Fruit fly (Drosophila melanogaster) whole organism, embryonic: ENCODE data around the gene CG15549.

ENCODE experiments used
- Atf6 ChIP-seq: fragments of 200-800 bp; sonication (Bioruptor generic); IDR thresholded peaks from 2 replicates; pipeline ENCODE4 v1.3.6; 2022; ENCODE audit warnings: missing biosample characterization, missing genetic modification characterization
- B-H1 ChIP-seq: fragments of 200-800 bp; sonication (Bioruptor generic); IDR thresholded peaks from 3 replicates; pipeline ENCODE4 v1.3.6; 2022; ENCODE audit warnings: missing biosample characterization, missing genetic modification characterization
- CG10274 ChIP-seq: fragments of 200-800 bp; sonication (Bioruptor generic); optimal IDR thresholded peaks from 3 replicates; lab custom pipeline; 2017; ENCODE audit warnings: missing biosample characterization, mild to moderate bottlenecking, missing genetic modification characterization
- CG10543 ChIP-seq: fragments of 200-800 bp; sonication (Bioruptor generic); optimal IDR thresholded peaks from 3 replicates; lab custom pipeline; 2017; ENCODE audit warnings: missing biosample characterization, mild to moderate bottlenecking, missing genetic modification characterization, moderate library complexity
- CG11723 ChIP-seq: fragments of 200-800 bp; sonication (Bioruptor generic); optimal IDR thresholded peaks from 2 replicates; lab custom pipeline; 2017; ENCODE audit warnings: missing biosample characterization, mild to moderate bottlenecking, missing genetic modification characterization
- CG12659 ChIP-seq: fragments of 200-800 bp; sonication (Bioruptor generic); optimal IDR thresholded peaks from 3 replicates; lab custom pipeline; 2017; ENCODE audit warnings: mild to moderate bottlenecking, missing biosample characterization, missing genetic modification reagents, missing genetic modification characterization
- CG15696 ChIP-seq: fragments of 200-800 bp; sonication (Bioruptor generic); optimal IDR thresholded peaks from 2 replicates; lab custom pipeline; 2019; ENCODE audit warnings: missing biosample characterization, mild to moderate bottlenecking, missing genetic modification characterization, moderate library complexity
- CG32767 ChIP-seq: fragments of 200-800 bp; sonication (Bioruptor generic); IDR thresholded peaks from 2 replicates; pipeline ENCODE4 v1.3.6; 2022; ENCODE audit warnings: missing biosample characterization, missing genetic modification characterization
- CG3407 ChIP-seq: fragments of 200-800 bp; sonication (Bioruptor generic); optimal IDR thresholded peaks from 2 replicates; lab custom pipeline; 2018; ENCODE audit warnings: missing biosample characterization, mild to moderate bottlenecking, missing genetic modification characterization
- CG7271 ChIP-seq: fragments of 200-800 bp; sonication (Bioruptor generic); optimal IDR thresholded peaks from 2 replicates; lab custom pipeline; 2018; ENCODE audit warnings: missing biosample characterization, mild to moderate bottlenecking, missing genetic modification characterization, moderate library complexity
- CG7372 ChIP-seq: fragments of 200-800 bp; sonication (Bioruptor generic); IDR thresholded peaks from 2 replicates; pipeline ENCODE4 v1.3.6; 2022; ENCODE audit warnings: missing biosample characterization, missing genetic modification characterization
- CG7928 ChIP-seq: fragments of 200-800 bp; sonication (Bioruptor generic); optimal IDR thresholded peaks from 2 replicates; lab custom pipeline; 2017; ENCODE audit warnings: missing biosample characterization, mild to moderate bottlenecking, missing genetic modification characterization
- CG8290 ChIP-seq, 3 experiments: fragments of 200-800 bp; sonication (Bioruptor generic); optimal IDR thresholded peaks; 2 replicates each; lab custom pipeline; 2016 to 2019; ENCODE audit warnings: missing biosample characterization in 3 of 3, missing genetic modification characterization in 3 of 3, mild to moderate bottlenecking in 2 of 3, moderate library complexity in 1 of 3
- CkIIα-i1 ChIP-seq: fragments of 200-800 bp; sonication (Bioruptor generic); IDR thresholded peaks from 2 replicates; pipeline ENCODE4 v1.3.6; 2022; ENCODE audit warnings: missing biosample characterization, missing genetic modification characterization
- D ChIP-seq, 2 experiments: fragments of 200-800 bp in 1 of 2; fragments of >200 bp in 1 of 2; sonication (Bioruptor generic) in 1 of 2; optimal IDR thresholded peaks; 2 replicates in 1 of 2; 3 replicates in 1 of 2; lab custom pipeline; 2017; ENCODE audit warnings: mild to moderate bottlenecking in 1 of 2, missing biosample characterization in 1 of 2, missing genetic modification characterization in 1 of 2, missing genetic modification reagents in 1 of 2
- Doc2 ChIP-seq: fragments of 200-800 bp; sonication (Bioruptor generic); IDR thresholded peaks from 2 replicates; pipeline ENCODE4 v1.3.6; 2022; ENCODE audit warnings: missing biosample characterization, missing genetic modification characterization
- GATAe ChIP-seq: fragments of 200-800 bp; sonication (Bioruptor generic); conservative IDR thresholded peaks from 2 replicates; pipeline ENCODE4 v1.3.6; 2022; ENCODE audit warnings: missing biosample characterization, missing genetic modification characterization
- Kr ChIP-seq: fragments of 200-800 bp; sonication (Bioruptor generic); optimal IDR thresholded peaks from 2 replicates; lab custom pipeline; 2017; ENCODE audit warnings: missing biosample characterization, mild to moderate bottlenecking, missing genetic modification characterization
- Med ChIP-seq: fragments of 200-800 bp; sonication (Bioruptor generic); peaks from one replicate; lab custom pipeline; 2016; ENCODE audit warnings: missing biosample characterization, missing genetic modification characterization, mild to moderate bottlenecking, inconsistent platforms, moderate library complexity
- Nf-YB ChIP-seq: fragments of 200-800 bp; sonication (Bioruptor generic); optimal IDR thresholded peaks from 3 replicates; lab custom pipeline; 2019; ENCODE audit warnings: missing biosample characterization, mild to moderate bottlenecking, missing genetic modification characterization, moderate library complexity
- Nf-YC ChIP-seq: fragments of 200-800 bp; optimal IDR thresholded peaks from 3 replicates; lab custom pipeline; 2019; ENCODE audit warnings: missing biosample characterization, mild to moderate bottlenecking, missing genetic modification characterization, moderate library complexity
- abd-A ChIP-seq: fragments of 200-800 bp; sonication (Bioruptor generic); optimal IDR thresholded peaks from 3 replicates; lab custom pipeline; 2019; ENCODE audit warnings: missing biosample characterization, mild to moderate bottlenecking, missing genetic modification characterization, moderate library complexity
- ase ChIP-seq: fragments of 200-800 bp; sonication (Bioruptor generic); IDR thresholded peaks from 3 replicates; pipeline ENCODE4 v1.3.6; 2022; ENCODE audit warnings: missing biosample characterization, missing genetic modification characterization
- ato ChIP-seq: fragments of 200-800 bp; sonication (Bioruptor generic); IDR thresholded peaks from 2 replicates; pipeline ENCODE4 v1.3.6; 2022; ENCODE audit warnings: missing biosample characterization, missing genetic modification characterization; ENCODE audit not compliant: partially characterized antibody
- crol ChIP-seq: fragments of 200-800 bp; sonication (Bioruptor generic); IDR thresholded peaks from 2 replicates; pipeline ENCODE4 v1.3.6; 2022; ENCODE audit warnings: missing biosample characterization, missing genetic modification characterization
- dpn ChIP-seq, 2 experiments: fragments of 200-800 bp; sonication (Bioruptor generic); optimal IDR thresholded peaks; 3 replicates each; lab custom pipeline; 2016; ENCODE audit warnings: missing biosample characterization in 2 of 2, missing genetic modification characterization in 2 of 2
- ewg ChIP-seq: fragments of 200-800 bp; sonication (Bioruptor generic); optimal IDR thresholded peaks from 3 replicates; lab custom pipeline; 2017; ENCODE audit warnings: mild to moderate bottlenecking, missing biosample characterization, missing genetic modification reagents, missing genetic modification characterization
- exex ChIP-seq: fragments of 200-800 bp; sonication (Bioruptor generic); optimal IDR thresholded peaks from 4 replicates; lab custom pipeline; 2018; ENCODE audit warnings: missing biosample characterization, mild to moderate bottlenecking, missing genetic modification characterization, moderate library complexity
- grn ChIP-seq: fragments of 200-800 bp; sonication (Bioruptor generic); optimal IDR thresholded peaks from 3 replicates; lab custom pipeline; 2017; ENCODE audit warnings: missing biosample characterization, missing genetic modification characterization
- gsb-n ChIP-seq: fragments of 200-800 bp; sonication (Bioruptor generic); optimal IDR thresholded peaks from 3 replicates; lab custom pipeline; 2018; ENCODE audit warnings: missing biosample characterization, mild to moderate bottlenecking, missing genetic modification characterization
- ham ChIP-seq: fragments of 200-800 bp; sonication (Bioruptor generic); IDR thresholded peaks from 2 replicates; pipeline ENCODE4 v1.3.6; 2022; ENCODE audit warnings: missing biosample characterization, missing genetic modification characterization
- kay ChIP-seq: fragments of 200-800 bp; sonication (Bioruptor generic); optimal IDR thresholded peaks from 2 replicates; lab custom pipeline; 2016; ENCODE audit warnings: missing biosample characterization, missing genetic modification characterization
- kni ChIP-seq: fragments of 200-800 bp; sonication (Bioruptor generic); optimal IDR thresholded peaks from 3 replicates; lab custom pipeline; 2017; ENCODE audit warnings: mild to moderate bottlenecking, missing biosample characterization, missing genetic modification reagents, missing genetic modification characterization
- lab ChIP-seq: fragments of 200-800 bp; sonication (Bioruptor generic); optimal IDR thresholded peaks from 3 replicates; lab custom pipeline; 2017; ENCODE audit warnings: missing biosample characterization, missing genetic modification characterization, mild to moderate bottlenecking, moderate library complexity, missing genetic modification reagents
- oc ChIP-seq: fragments of 200-800 bp; sonication (Bioruptor generic); optimal IDR thresholded peaks from 2 replicates; lab custom pipeline; 2018; ENCODE audit warnings: missing biosample characterization, mild to moderate bottlenecking, missing genetic modification characterization, moderate library complexity
- pros ChIP-seq: fragments of 200-800 bp; sonication (Bioruptor generic); optimal IDR thresholded peaks from 3 replicates; lab custom pipeline; 2019; ENCODE audit warnings: missing biosample characterization, mild to moderate bottlenecking, missing genetic modification characterization, moderate library complexity
- sens ChIP-seq: fragments of 200-800 bp; sonication (Bioruptor generic); peaks from one replicate; lab custom pipeline; 2016; ENCODE audit warnings: missing biosample characterization, missing genetic modification characterization
- sug ChIP-seq: fragments of 200-800 bp; optimal IDR thresholded peaks from 2 replicates; lab custom pipeline; 2019; ENCODE audit warnings: missing biosample characterization, mild to moderate bottlenecking, missing genetic modification characterization, moderate library complexity
- tll ChIP-seq, 2 experiments: fragments of 200-800 bp in 1 of 2; fragments of >200 bp in 1 of 2; sonication (Bioruptor generic) in 1 of 2; optimal IDR thresholded peaks; 2 replicates each; lab custom pipeline; 2017 to 2019; ENCODE audit warnings: missing biosample characterization in 2 of 2, missing genetic modification characterization in 2 of 2, mild to moderate bottlenecking in 1 of 2, moderate library complexity in 1 of 2
- toy ChIP-seq: fragments of 200-800 bp; sonication (Bioruptor generic); IDR thresholded peaks from 2 replicates; pipeline ENCODE4 v1.3.6; 2022; ENCODE audit warnings: missing biosample characterization, missing genetic modification characterization
- ttk ChIP-seq: fragments of 200-800 bp; sonication (Bioruptor generic); IDR thresholded peaks from 2 replicates; pipeline ENCODE4 v2.1.2; 2022; ENCODE audit warnings: missing biosample characterization, missing genetic modification characterization

CG15549 gene

DNA sequence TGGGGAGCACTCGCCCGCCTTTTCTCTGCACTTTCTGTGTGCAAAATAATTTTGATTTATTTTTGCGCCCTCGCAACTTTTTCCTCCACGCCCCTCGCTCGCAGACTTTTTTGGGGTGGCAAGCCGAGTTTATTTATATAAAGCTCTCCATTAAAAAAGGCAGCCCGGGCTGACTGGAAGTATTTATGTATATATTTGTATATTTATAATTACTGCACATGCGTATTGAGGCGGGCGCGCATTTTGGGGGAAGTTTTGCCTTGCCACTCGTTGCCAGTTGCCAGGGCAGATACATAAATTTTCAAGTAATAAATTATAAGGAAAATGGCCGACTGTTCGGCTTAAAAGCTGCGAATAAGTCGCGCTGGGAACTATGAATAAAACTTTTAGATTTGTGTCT, 7.7 kb downstream of the CG15549 start:
- TF ChIP-seq CG12659 (GFP tag; lab: Kevin White, UChicago) (no peak), Nf-YB (peak; percentile 79), CG32767 (GFP tag; lab: Robert Waterston, UW) (peak; percentile 43; the same call in 1 of the 2 replicates), CG11723 (no peak), Nf-YC (peak; percentile 79), ewg (peak; percentile 37), crol (0 out of 2 replicates have a peak, but pooled peaks have one; percentile 12), dpn (GFP tag; optimal IDR thresholded peaks at IDR 0.05; lab: Kevin White, UChicago) (no peak), ttk (GFP tag; lab: Robert Waterston, UW) (no peak), abd-A (tag; lab: Kevin White, UChicago) (peak; percentile 21), B-H1 (GFP tag; lab: Robert Waterston, UW) (no peak)
- TF ChIP-seq, all 482 proteins: peak for 6

DNA sequence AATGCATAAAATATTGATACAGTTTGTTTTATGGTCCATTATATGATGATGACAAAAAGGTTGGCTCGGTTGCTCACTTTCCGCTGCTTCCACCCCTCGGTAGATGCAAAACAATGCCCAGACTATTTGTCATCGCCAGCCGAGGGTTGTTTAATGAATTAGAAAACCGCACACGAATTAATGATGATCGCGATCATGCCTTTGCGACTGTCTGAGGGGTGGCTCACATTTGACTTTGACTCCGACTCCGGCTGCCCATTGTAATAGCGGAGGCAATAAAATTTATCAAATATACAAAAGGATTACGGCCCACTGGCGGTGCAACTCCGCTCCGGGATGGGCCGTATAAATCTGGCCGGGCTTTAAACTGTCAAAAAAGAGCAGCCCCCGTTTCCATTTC, 10.3 kb downstream of the CG15549 start:
- TF ChIP-seq Kr (GFP tag; lab: Kevin White, UChicago) (peak; percentile 34), kni (GFP tag; lab: Kevin White, UChicago) (peak; percentile 30), pros (GFP tag; lab: Kevin White, UChicago) (peak; percentile 83), gsb-n (tag; lab: Kevin White, UChicago) (peak; percentile 50), D (optimal IDR thresholded peaks at IDR 0.05; lab: Kevin White, UChicago) (no peak), D (GFP tag; optimal IDR thresholded peaks at IDR 0.05; lab: Kevin White, UChicago) (peak; percentile 8), CG3407 (GFP tag; lab: Kevin White, UChicago) (no peak), tll (GFP tag; optimal IDR thresholded peaks at IDR 0.05; lab: Kevin White, UChicago) (peak in 1 of 2 experiments; percentile 63), oc (tag; lab: Kevin White, UChicago) (peak; percentile 77), Atf6 (GFP tag; lab: Robert Waterston, UW) (no peak), CG10274 (no peak)

DNA sequence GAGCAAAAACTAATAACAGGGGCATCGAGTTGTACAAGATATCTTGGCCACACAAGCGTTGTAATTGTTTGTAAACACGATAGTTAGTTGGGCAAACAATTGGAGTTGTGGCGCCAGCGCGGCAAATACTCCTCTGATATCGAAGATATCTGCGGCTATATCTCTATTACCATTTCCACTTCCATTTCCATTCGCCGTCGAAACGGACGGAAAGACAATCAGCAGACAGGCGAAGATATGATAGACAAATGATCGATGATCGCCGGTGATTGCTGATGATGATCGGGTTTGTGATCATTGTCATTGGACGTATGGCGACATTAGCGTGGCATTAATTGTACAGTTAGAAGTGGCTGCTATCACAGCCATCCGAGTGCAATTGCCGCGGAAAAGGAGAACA, 10.9 kb downstream of the CG15549 start:
- TF ChIP-seq Med = peak; percentile 7
- TF ChIP-seq grn = peak; percentile 57
- TF ChIP-seq Doc2 = no peak
- TF ChIP-seq CG7271 (tag; lab: Kevin White, UChicago) = no peak
- no peak for TF ChIP-seq CG7928 (GFP tag; lab: Kevin White, UChicago)
- TF ChIP-seq lab = peak; percentile 66
- TF ChIP-seq CG15696 (tag; lab: Kevin White, UChicago) = peak; percentile 1
- no peak for TF ChIP-seq kay

DNA sequence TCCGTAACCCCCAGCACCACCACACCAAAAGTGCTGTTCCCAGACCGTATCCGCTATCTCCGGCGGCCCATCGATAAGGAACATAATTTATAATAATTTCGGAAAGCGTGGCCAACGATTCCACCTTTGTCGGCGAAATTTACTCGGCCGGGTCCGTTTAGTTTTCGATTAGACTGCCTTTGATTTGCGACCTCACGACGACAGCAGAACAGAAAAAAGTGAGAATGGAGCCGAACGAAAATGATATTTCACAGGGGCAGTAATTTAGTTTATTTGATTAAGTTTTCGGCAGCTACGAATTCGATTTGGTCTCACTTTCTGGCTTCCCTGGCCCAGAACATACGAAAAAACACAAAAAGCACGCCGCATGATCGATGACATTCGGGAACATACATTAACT, 12.7 kb downstream of the CG15549 start:
- TF ChIP-seq GATAe (GFP tag; lab: Robert Waterston, UW) (0 out of 2 replicates have a peak, but pooled peaks have one; percentile 12), toy (GFP tag; lab: Robert Waterston, UW) (no peak), CG8290 (GFP tag; optimal IDR thresholded peaks at IDR 0.05; lab: Kevin White, UChicago) (no peak), CG8290 (tag; optimal IDR thresholded peaks at IDR 0.05; lab: Kevin White, UChicago) (no peak), sug (tag; lab: Kevin White, UChicago) (peak; percentile 48), exex (peak; percentile 85), CG10543 (GFP tag; lab: Kevin White, UChicago) (peak; percentile 17), sens (GFP tag; lab: Kevin White, UChicago) (peak; percentile 13), lab (peak; percentile 79), ato (GFP tag; lab: Robert Waterston, UW) (no peak), CG7372 (GFP tag; lab: Robert Waterston, UW) (no peak), CkIIα-i1 (no peak), ham (no peak), ase (GFP tag; lab: Robert Waterston, UW) (no peak)
